Fruit fly (Drosophila melanogaster): Measurements from ENCODE around the gene Trmt112.

Trmt112 gene

DNA sequence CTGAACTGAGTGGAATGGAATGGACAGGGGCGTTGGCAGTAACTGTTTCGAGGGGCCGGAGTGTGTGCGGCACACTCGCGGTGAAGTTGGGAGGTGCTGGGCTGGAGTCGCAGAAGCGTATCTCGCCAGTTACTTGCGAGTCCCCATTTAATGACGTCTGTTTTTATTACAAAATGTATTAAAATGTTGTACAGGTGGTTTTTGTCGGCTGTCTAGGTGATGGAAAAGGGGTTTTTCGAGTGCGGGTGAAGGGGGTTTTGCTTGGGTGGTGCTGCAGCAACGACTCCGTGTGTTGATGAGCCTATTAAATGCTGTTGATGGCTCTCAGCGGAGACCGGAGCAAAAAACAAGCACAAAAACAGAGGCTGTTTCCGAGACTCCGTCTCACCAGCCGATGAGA, 34.7 kb upstream of the Trmt112 start (continued):
- TF ChIP-seq caup (GFP tag; optimal IDR thresholded peaks at IDR 0.05; ENCODE audit: severe bottlenecking) = no peak
- TF ChIP-seq Dad (GFP tag; optimal IDR thresholded peaks at IDR 0.05) = no peak
- TF ChIP-seq Ets65A (GFP tag) = no peak
- TF ChIP-seq phol (tag; optimal IDR thresholded peaks at IDR 0.05) = no peak
- no peak for TF ChIP-seq gsb (GFP tag; IDR thresholded peaks at IDR 0.05)
- TF ChIP-seq dati (GFP tag; IDR thresholded peaks at IDR 0.05) = no peak
- peak; percentile 38; the same call in 1 of the 2 replicates for TF ChIP-seq H2.0 (GFP tag; IDR thresholded peaks at IDR 0.05)
- TF ChIP-seq CG15601 (tag; optimal IDR thresholded peaks at IDR 0.05) = no peak
- no peak for TF ChIP-seq h (optimal IDR thresholded peaks at IDR 0.05)
- TF ChIP-seq CG9876 (GFP tag; optimal IDR thresholded peaks at IDR 0.05) = no peak
- no peak for TF ChIP-seq CG2116 (GFP tag; optimal IDR thresholded peaks at IDR 0.05)
- TF ChIP-seq CG13287 (GFP tag; IDR thresholded peaks at IDR 0.05; ENCODE audit: partially characterized antibody) = no peak
- no peak for TF ChIP-seq NFAT (GFP tag; IDR thresholded peaks at IDR 0.05)
- TF ChIP-seq CG9437 (GFP tag; optimal IDR thresholded peaks at IDR 0.05) = no peak
- no peak for TF ChIP-seq Nf-YB (GFP tag; optimal IDR thresholded peaks at IDR 0.05)
- no peak for TF ChIP-seq ttk (GFP tag; IDR thresholded peaks at IDR 0.05)
- TF ChIP-seq sens (GFP tag) = peak; percentile 73
- TF ChIP-seq E2f2 (GFP tag; IDR thresholded peaks at IDR 0.05) = no peak
- TF ChIP-seq mam (GFP tag; optimal IDR thresholded peaks at IDR 0.05) = no peak
- no peak for TF ChIP-seq CG8924 (tag; optimal IDR thresholded peaks at IDR 0.05)
- TF ChIP-seq amos (GFP tag; IDR thresholded peaks at IDR 0.05; ENCODE audit: partially characterized antibody) = no peak
- no peak for TF ChIP-seq oc (tag; optimal IDR thresholded peaks at IDR 0.05)
- TF ChIP-seq Hmr (GFP tag; optimal IDR thresholded peaks at IDR 0.05) = no peak
- TF ChIP-seq fru (optimal IDR thresholded peaks at IDR 0.05) = no peak
- no peak for TF ChIP-seq Hey (tag; optimal IDR thresholded peaks at IDR 0.05)
- no peak for TF ChIP-seq CG13424 (tag; optimal IDR thresholded peaks at IDR 0.05)
- no peak for TF ChIP-seq gcm (GFP tag; optimal IDR thresholded peaks at IDR 0.05)
- TF ChIP-seq CG6683 (GFP tag; optimal IDR thresholded peaks at IDR 0.05) = no peak
- TF ChIP-seq CG30431 (GFP tag; optimal IDR thresholded peaks at IDR 0.05) = no peak
- TF ChIP-seq Pdp1 (GFP tag; optimal IDR thresholded peaks at IDR 0.05) = no peak
- TF ChIP-seq CG8388 (GFP tag; optimal IDR thresholded peaks at IDR 0.05) = peak; percentile 7
- TF ChIP-seq CG10209 (GFP tag; optimal IDR thresholded peaks at IDR 0.05) = no peak
- no peak for TF ChIP-seq unc-4 (GFP tag; IDR thresholded peaks at IDR 0.05; ENCODE audit: partially characterized antibody)
- no peak for TF ChIP-seq lola (GFP tag; optimal IDR thresholded peaks at IDR 0.05)
- peak; percentile 36 for TF ChIP-seq Sox102F (GFP tag; optimal IDR thresholded peaks at IDR 0.05)
- TF ChIP-seq CG30020 (tag; optimal IDR thresholded peaks at IDR 0.05) = no peak
- no peak for TF ChIP-seq CG12104 (GFP tag; optimal IDR thresholded peaks at IDR 0.05)
- no peak for TF ChIP-seq CG4617 (GFP tag; optimal IDR thresholded peaks at IDR 0.05; ENCODE audit: borderline replicate concordance)
- no peak for TF ChIP-seq emc (GFP tag; optimal IDR thresholded peaks at IDR 0.05)
- TF ChIP-seq CG6654 (GFP tag; optimal IDR thresholded peaks at IDR 0.05) = no peak
- no peak for TF ChIP-seq CG14710 (tag; optimal IDR thresholded peaks at IDR 0.05)
- no peak for TF ChIP-seq Dip3 (GFP tag; optimal IDR thresholded peaks at IDR 0.05)
- TF ChIP-seq tna (GFP tag; IDR thresholded peaks at IDR 0.05; ENCODE audit: partially characterized antibody) = no peak
- no peak for TF ChIP-seq CG7839 (tag; optimal IDR thresholded peaks at IDR 0.05)
- no peak for TF ChIP-seq Vsx1 (GFP tag; optimal IDR thresholded peaks at IDR 0.05)
- no peak for TF ChIP-seq CG14965 (GFP tag; optimal IDR thresholded peaks at IDR 0.05; ENCODE audit: borderline replicate concordance)
- no peak for TF ChIP-seq CG31224 (GFP tag; IDR thresholded peaks at IDR 0.05)
- no peak for TF ChIP-seq CG16813 (GFP tag; IDR thresholded peaks at IDR 0.05; ENCODE audit: partially characterized antibody)
- no peak for TF ChIP-seq CG6791 (GFP tag; IDR thresholded peaks at IDR 0.05; ENCODE audit: partially characterized antibody)
- TF ChIP-seq stwl (tag; optimal IDR thresholded peaks at IDR 0.05) = no peak
- no peak for TF ChIP-seq en (GFP tag; optimal IDR thresholded peaks at IDR 0.05)
